Fruit fly (Drosophila melanogaster) S2 (cell line): Measurements from ENCODE around the gene CG44259.

ENCODE experiments used
- CG8478 ChIP-seq: fragments of >200 bp; optimal IDR thresholded peaks from 2 replicates; lab custom pipeline; 2018
- CTCF ChIP-seq, 2 experiments: fragments of >200 bp; optimal IDR thresholded peaks; 2 replicates each; lab custom pipeline; 2018

dm6 chr3R:17219927-17220326 lies 34.0 kb downstream of the CG44259 start:
- TF ChIP-seq CG8478 (lab: Kevin White, UChicago) (no peak), CTCF (optimal IDR thresholded peaks at IDR 0.05; lab: Kevin White, UChicago) (no peak)
